Fruit fly (Drosophila melanogaster): ENCODE measurements around the gene CG9356.

The CG9356 gene

DNA sequence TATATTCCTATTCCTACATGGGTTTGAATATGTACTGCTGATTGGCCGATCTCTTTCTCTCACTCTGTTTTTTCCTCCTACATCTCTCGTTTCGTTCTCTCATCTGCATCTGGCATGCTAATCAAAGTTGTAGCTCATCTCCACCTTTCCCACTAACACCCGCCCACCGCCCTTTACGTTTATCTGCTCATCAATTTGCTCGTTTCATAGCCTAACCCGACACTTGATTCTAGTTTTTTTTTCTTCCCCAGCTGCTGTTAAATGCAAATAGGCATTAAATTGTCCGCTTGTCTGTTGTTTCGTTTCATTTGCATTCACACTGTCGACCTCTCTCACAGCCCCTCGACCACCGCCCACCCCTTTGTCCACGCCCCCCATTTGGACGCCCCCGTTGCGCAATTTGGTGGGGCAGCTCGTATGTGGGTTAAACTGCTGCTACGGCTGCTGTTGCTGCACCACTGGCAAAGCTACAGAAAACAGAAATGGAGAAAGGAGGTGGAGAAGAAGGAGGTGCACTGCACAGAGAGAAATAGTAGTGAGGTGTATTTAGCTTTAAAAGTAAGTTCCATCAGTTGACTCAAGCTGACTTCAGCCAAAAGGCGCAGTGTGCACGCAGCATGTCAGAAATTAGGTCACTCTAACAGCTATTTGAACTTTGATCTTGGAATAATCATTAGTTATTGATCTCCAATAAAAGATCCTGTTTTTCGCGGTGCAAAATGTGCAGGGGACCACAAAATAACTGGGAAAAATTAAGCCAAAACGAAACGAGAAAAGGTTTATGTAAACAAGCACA, 16.6 kb upstream of the CG9356 start (continued):
- peak in 1 of 2 experiments; percentile 17 for TF ChIP-seq Pdp1 (GFP tag; optimal IDR thresholded peaks at IDR 0.05)
- TF ChIP-seq aop (GFP tag; IDR thresholded peaks at IDR 0.05) = no peak
- TF ChIP-seq CG4820 (GFP tag; optimal IDR thresholded peaks at IDR 0.05) = peak; percentile 14
- TF ChIP-seq vvl (GFP tag; IDR thresholded peaks at IDR 0.05) = peak; percentile 52; the same call in 1 of the 2 replicates
- TF ChIP-seq Xrp1 (GFP tag; IDR thresholded peaks at IDR 0.05) = peak; percentile 45; the same call in 1 of the 2 replicates
- peak; percentile 49 for TF ChIP-seq CG17359 (tag; optimal IDR thresholded peaks at IDR 0.05)
- TF ChIP-seq Dbx (GFP tag; IDR thresholded peaks at IDR 0.05) = 0 out of 3 replicates have a peak, but pooled peaks have one; percentile 5
- no peak for TF ChIP-seq GATAe (GFP tag; conservative IDR thresholded peaks at IDR 0.05)
- peak; percentile 8 for TF ChIP-seq Asciz (GFP tag; optimal IDR thresholded peaks at IDR 0.05)
- no peak for TF ChIP-seq Ptx1 (GFP tag; IDR thresholded peaks at IDR 0.05)
- no peak for TF ChIP-seq CG7963 (GFP tag; IDR thresholded peaks at IDR 0.05; ENCODE audit: partially characterized antibody)
- TF ChIP-seq Doc3 (GFP tag; IDR thresholded peaks at IDR 0.05; ENCODE audit: partially characterized antibody) = 0 out of 3 replicates have a peak, but pooled peaks have one; percentile 12
- peak; percentile 74 for TF ChIP-seq Med (GFP tag)
- TF ChIP-seq Gsc (GFP tag; IDR thresholded peaks at IDR 0.05) = no peak
- peak; percentile 40; the same call in 1 of the 2 replicates for TF ChIP-seq lmd (GFP tag; IDR thresholded peaks at IDR 0.05)
- peak; percentile 49 for TF ChIP-seq dmrt99B (tag; optimal IDR thresholded peaks at IDR 0.05)
- no peak for TF ChIP-seq vfl (GFP tag; optimal IDR thresholded peaks at IDR 0.05)
- peak; percentile 46 for TF ChIP-seq CG1603 (tag; optimal IDR thresholded peaks at IDR 0.05)
- peak; percentile 34 for TF ChIP-seq abd-A (tag; optimal IDR thresholded peaks at IDR 0.05)
- TF ChIP-seq CG2678 (tag; optimal IDR thresholded peaks at IDR 0.05) = peak; percentile 21
- no peak for TF ChIP-seq BtbVII (GFP tag; optimal IDR thresholded peaks at IDR 0.05)
- TF ChIP-seq row (GFP tag; IDR thresholded peaks at IDR 0.05) = peak; percentile 41; the same call in 2 of the 3 replicates
- TF ChIP-seq phol (tag; optimal IDR thresholded peaks at IDR 0.05) = peak; percentile 27
- no peak for TF ChIP-seq tx (GFP tag; optimal IDR thresholded peaks at IDR 0.05)
- TF ChIP-seq CG2875 (GFP tag; optimal IDR thresholded peaks at IDR 0.05) = peak; percentile 14
- peak; percentile 50; the same call in 1 of the 3 replicates for TF ChIP-seq zfh1 (GFP tag; IDR thresholded peaks at IDR 0.05)
- TF ChIP-seq gem (tag; optimal IDR thresholded peaks at IDR 0.05) = peak; percentile 26

DNA sequence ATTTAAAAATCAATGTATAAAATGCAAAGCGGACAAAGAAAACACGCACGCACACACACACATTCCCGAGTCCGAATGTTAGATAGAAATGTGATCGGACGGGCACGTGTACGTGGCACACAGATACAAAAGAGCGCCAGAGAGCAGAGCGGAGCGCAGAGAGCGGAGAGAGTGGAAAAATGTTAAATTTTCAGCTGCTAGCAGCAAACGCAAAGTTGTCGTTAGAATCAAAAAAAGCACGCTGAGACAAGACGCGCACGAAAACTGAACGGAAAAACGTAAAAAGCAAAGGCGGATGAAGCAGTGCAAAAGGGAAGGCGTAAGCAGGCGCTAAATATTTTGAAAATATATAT, 15.2 kb upstream of the CG9356 start:
- TF ChIP-seq CG18599 (GFP tag; optimal IDR thresholded peaks at IDR 0.05) = peak; percentile 24
- TF ChIP-seq CG2889 (GFP tag; IDR thresholded peaks at IDR 0.05) = no peak
- TF ChIP-seq CG6854 (GFP tag; optimal IDR thresholded peaks at IDR 0.05) = peak; percentile 44
- no peak for TF ChIP-seq dysf (GFP tag; IDR thresholded peaks at IDR 0.05)
- no peak for TF ChIP-seq Atf-2 (GFP tag; optimal IDR thresholded peaks at IDR 0.05)
- TF ChIP-seq gro (GFP tag; optimal IDR thresholded peaks at IDR 0.05) = peak; percentile 43
- TF ChIP-seq Hmr (GFP tag; optimal IDR thresholded peaks at IDR 0.05) = peak; percentile 22
- no peak for TF ChIP-seq unpg (GFP tag; optimal IDR thresholded peaks at IDR 0.05)
- peak; percentile 22 for TF ChIP-seq ERR (GFP tag; optimal IDR thresholded peaks at IDR 0.05)
- TF ChIP-seq sens-2 (GFP tag; IDR thresholded peaks at IDR 0.05) = no peak
- peak; percentile 28 for TF ChIP-seq CG7987 (GFP tag; optimal IDR thresholded peaks at IDR 0.05)
- TF ChIP-seq twi (tag; optimal IDR thresholded peaks at IDR 0.05) = no peak
- TF ChIP-seq ftz-f1 (GFP tag; optimal IDR thresholded peaks at IDR 0.05) = peak; percentile 14
- TF ChIP-seq abd-A (tag; optimal IDR thresholded peaks at IDR 0.05) = peak; percentile 14
- peak; percentile 41 for TF ChIP-seq gcm (GFP tag; optimal IDR thresholded peaks at IDR 0.05)
- peak; percentile 21 for TF ChIP-seq Hey (tag; optimal IDR thresholded peaks at IDR 0.05)
- TF ChIP-seq crp (GFP tag; optimal IDR thresholded peaks at IDR 0.05) = no peak
- no peak for TF ChIP-seq CG14710 (tag; optimal IDR thresholded peaks at IDR 0.05)
- TF ChIP-seq CG13624 (GFP tag; optimal IDR thresholded peaks at IDR 0.05) = peak; percentile 34
- peak; percentile 21 for TF ChIP-seq B-H2 (GFP tag; optimal IDR thresholded peaks at IDR 0.05)
- no peak for TF ChIP-seq zen (tag; optimal IDR thresholded peaks at IDR 0.05)
- peak; percentile 44 for TF ChIP-seq HHEX (GFP tag; optimal IDR thresholded peaks at IDR 0.05)
- TF ChIP-seq CG18262 (tag; optimal IDR thresholded peaks at IDR 0.05) = no peak

Measured in whole organism, embryonic.